Fruit fly (Drosophila melanogaster) whole organism, embryonic: Measurements from ENCODE around the gene pall.

Experiments used
- Adf1 ChIP-seq: fragments of 200-800 bp; sonication (Bioruptor generic); IDR thresholded peaks from 2 replicates; pipeline ENCODE4 v1.3.6; 2022; ENCODE audit warnings: missing biosample characterization, missing genetic modification characterization
- CG10321 ChIP-seq: fragments of 200-800 bp; sonication (Bioruptor generic); IDR thresholded peaks from 2 replicates; pipeline ENCODE4 v1.3.6; 2022; ENCODE audit warnings: missing biosample characterization, missing genetic modification characterization
- CG10543 ChIP-seq: fragments of 200-800 bp; sonication (Bioruptor generic); optimal IDR thresholded peaks from 3 replicates; lab custom pipeline; 2017; ENCODE audit warnings: missing biosample characterization, mild to moderate bottlenecking, missing genetic modification characterization, moderate library complexity
- CG11695 ChIP-seq: fragments of 200-800 bp; sonication (Bioruptor generic); IDR thresholded peaks from 3 replicates; pipeline ENCODE4 v1.3.6; 2022; ENCODE audit warnings: missing biosample characterization, missing genetic modification characterization
- CG12659 ChIP-seq: fragments of 200-800 bp; sonication (Bioruptor generic); optimal IDR thresholded peaks from 3 replicates; lab custom pipeline; 2017; ENCODE audit warnings: mild to moderate bottlenecking, missing biosample characterization, missing genetic modification reagents, missing genetic modification characterization
- CG13287 ChIP-seq: fragments of 200-800 bp; sonication (Bioruptor generic); IDR thresholded peaks from 2 replicates; pipeline ENCODE4 v1.3.6; 2022; ENCODE audit warnings: missing biosample characterization, missing genetic modification characterization; ENCODE audit not compliant: partially characterized antibody
- CG13894 ChIP-seq: fragments of 200-800 bp; sonication (Bioruptor generic); optimal IDR thresholded peaks from 3 replicates; lab custom pipeline; 2018; ENCODE audit warnings: missing biosample characterization, mild to moderate bottlenecking, missing genetic modification characterization, moderate library complexity
- CG17361 ChIP-seq: fragments of 200-800 bp; sonication (Bioruptor generic); IDR thresholded peaks from 3 replicates; pipeline ENCODE4 v1.3.6; 2022; ENCODE audit warnings: missing biosample characterization, missing genetic modification characterization
- CG1792 ChIP-seq: fragments of 200-800 bp; sonication (Bioruptor generic); optimal IDR thresholded peaks from 2 replicates; lab custom pipeline; 2016; ENCODE audit warnings: missing biosample characterization, missing genetic modification characterization
- CG18011 ChIP-seq: fragments of 200-800 bp; sonication (Bioruptor generic); optimal IDR thresholded peaks from 2 replicates; lab custom pipeline; 2017; ENCODE audit warnings: missing biosample characterization, missing genetic modification characterization, mild to moderate bottlenecking, moderate library complexity, missing genotype
- CG2678 ChIP-seq: fragments of 200-800 bp; sonication (Bioruptor generic); optimal IDR thresholded peaks from 3 replicates; lab custom pipeline; 2019; ENCODE audit warnings: missing biosample characterization, mild to moderate bottlenecking, missing genetic modification characterization, moderate library complexity
- CG2712 ChIP-seq: fragments of 200-800 bp; optimal IDR thresholded peaks from 3 replicates; lab custom pipeline; 2019; ENCODE audit warnings: missing biosample characterization, mild to moderate bottlenecking, missing genetic modification characterization, moderate library complexity
- CG3163 ChIP-seq: fragments of 200-800 bp; sonication (Bioruptor generic); optimal IDR thresholded peaks from 3 replicates; lab custom pipeline; 2016; ENCODE audit warnings: missing biosample characterization, missing genetic modification characterization
- CG32532 ChIP-seq: fragments of 200-800 bp; sonication (Bioruptor generic); IDR thresholded peaks from 2 replicates; pipeline ENCODE4 v1.3.6; 2022; ENCODE audit warnings: missing biosample characterization, missing genetic modification characterization
- CG32767 ChIP-seq: fragments of 200-800 bp; sonication (Bioruptor generic); IDR thresholded peaks from 2 replicates; pipeline ENCODE4 v1.3.6; 2022; ENCODE audit warnings: missing biosample characterization, missing genetic modification characterization
- CG4424 ChIP-seq: fragments of 200-800 bp; sonication (Bioruptor generic); optimal IDR thresholded peaks from 3 replicates; lab custom pipeline; 2016; ENCODE audit warnings: missing biosample characterization, missing genetic modification characterization
- CG6683 ChIP-seq: fragments of 200-800 bp; sonication (Bioruptor generic); optimal IDR thresholded peaks from 2 replicates; lab custom pipeline; 2017; ENCODE audit warnings: missing biosample characterization, mild to moderate bottlenecking, missing genetic modification characterization, missing genetic modification reagents
- CG6689 ChIP-seq: fragments of 200-800 bp; sonication (Bioruptor generic); IDR thresholded peaks from 2 replicates; pipeline ENCODE4 v1.3.6; 2022; ENCODE audit warnings: missing biosample characterization, missing genetic modification characterization
- CG7556 ChIP-seq: fragments of 200-800 bp; sonication (Bioruptor generic); optimal IDR thresholded peaks from 2 replicates; lab custom pipeline; 2017; ENCODE audit warnings: missing biosample characterization, mild to moderate bottlenecking, missing genetic modification characterization
- CG7928 ChIP-seq: fragments of 200-800 bp; sonication (Bioruptor generic); optimal IDR thresholded peaks from 2 replicates; lab custom pipeline; 2017; ENCODE audit warnings: missing biosample characterization, mild to moderate bottlenecking, missing genetic modification characterization
- Dek ChIP-seq: fragments of 200-800 bp; sonication (Bioruptor generic); optimal IDR thresholded peaks from 3 replicates; lab custom pipeline; 2019; ENCODE audit warnings: missing biosample characterization, mild to moderate bottlenecking, missing genetic modification characterization, moderate library complexity
- Drgx ChIP-seq: fragments of 200-800 bp; sonication (Bioruptor generic); IDR thresholded peaks from 2 replicates; pipeline ENCODE4 v1.3.6; 2022; ENCODE audit warnings: missing biosample characterization, missing genetic modification characterization
- HLH4C ChIP-seq: fragments of 200-800 bp; sonication (Bioruptor generic); IDR thresholded peaks from 3 replicates; pipeline ENCODE4 v1.3.6; 2022; ENCODE audit warnings: missing biosample characterization, missing genetic modification characterization; ENCODE audit not compliant: partially characterized antibody
- HmgZ ChIP-seq: fragments of 200-800 bp; sonication (Bioruptor generic); optimal IDR thresholded peaks from 2 replicates; lab custom pipeline; 2018; ENCODE audit warnings: missing biosample characterization, mild to moderate bottlenecking, missing genetic modification characterization
- MTF-1 ChIP-seq: fragments of 200-800 bp; sonication (Bioruptor generic); optimal IDR thresholded peaks from 2 replicates; lab custom pipeline; 2018; ENCODE audit warnings: missing biosample characterization, mild to moderate bottlenecking, missing genetic modification characterization, borderline replicate concordance
- Meics ChIP-seq: fragments of 200-800 bp; sonication (Bioruptor generic); optimal IDR thresholded peaks from 2 replicates; lab custom pipeline; 2017; ENCODE audit warnings: missing biosample characterization, mild to moderate bottlenecking, missing genetic modification characterization
- PHDP ChIP-seq: fragments of 200-800 bp; sonication (Bioruptor generic); optimal IDR thresholded peaks from 3 replicates; lab custom pipeline; 2018; ENCODE audit warnings: missing biosample characterization, mild to moderate bottlenecking, missing genetic modification characterization, moderate library complexity
- Pdp1 ChIP-seq, 2 experiments: fragments of 200-800 bp; sonication (Bioruptor generic); optimal IDR thresholded peaks; 3 replicates each; lab custom pipeline; 2016; ENCODE audit warnings: missing biosample characterization in 2 of 2, missing genetic modification characterization in 2 of 2, mild to moderate bottlenecking in 1 of 2, moderate library complexity in 1 of 2
- Sox100B ChIP-seq: fragments of 200-800 bp; sonication (Bioruptor generic); optimal IDR thresholded peaks from 3 replicates; lab custom pipeline; 2018; ENCODE audit warnings: missing biosample characterization, mild to moderate bottlenecking, missing genetic modification characterization
- Trl ChIP-seq, 3 experiments: fragments of >200 bp in 2 of 3; fragments of 200-800 bp in 1 of 3; sonication (Bioruptor generic) in 1 of 3; optimal IDR thresholded peaks; 2 replicates in 1 of 3; 3 replicates in 2 of 3; lab custom pipeline; 2016 to 2017; ENCODE audit warnings: missing biosample characterization in 1 of 3, missing genetic modification characterization in 1 of 3
- YL-1 ChIP-seq: fragments of 200-800 bp; sonication (Bioruptor generic); optimal IDR thresholded peaks from 3 replicates; lab custom pipeline; 2017; ENCODE audit warnings: missing biosample characterization, mild to moderate bottlenecking, missing genetic modification characterization
- cad ChIP-seq: fragments of >200 bp; optimal IDR thresholded peaks from 2 replicates; lab custom pipeline; 2017; ENCODE audit warnings: missing biosample characterization, missing genetic modification characterization
- chinmo ChIP-seq: fragments of 200-800 bp; sonication (Bioruptor generic); IDR thresholded peaks from 4 replicates; pipeline ENCODE4 v1.3.6; 2022; ENCODE audit warnings: missing biosample characterization, missing genetic modification characterization; ENCODE audit not compliant: partially characterized antibody
- crc ChIP-seq: fragments of 200-800 bp; sonication (Bioruptor generic); optimal IDR thresholded peaks from 2 replicates; lab custom pipeline; 2016; ENCODE audit warnings: missing biosample characterization, missing genetic modification characterization
- dan ChIP-seq: fragments of 200-800 bp; sonication (Bioruptor generic); IDR thresholded peaks from 2 replicates; pipeline ENCODE4 v1.3.6; 2022; ENCODE audit warnings: missing biosample characterization, missing genetic modification characterization
- exex ChIP-seq: fragments of 200-800 bp; sonication (Bioruptor generic); optimal IDR thresholded peaks from 4 replicates; lab custom pipeline; 2018; ENCODE audit warnings: missing biosample characterization, mild to moderate bottlenecking, missing genetic modification characterization, moderate library complexity
- ftz-f1 ChIP-seq: fragments of 200-800 bp; sonication (Bioruptor generic); optimal IDR thresholded peaks from 2 replicates; lab custom pipeline; 2016; ENCODE audit warnings: missing biosample characterization, missing genetic modification characterization
- nerfin-1 ChIP-seq: fragments of 200-800 bp; sonication (Bioruptor generic); optimal IDR thresholded peaks from 3 replicates; lab custom pipeline; 2019; ENCODE audit warnings: missing biosample characterization, mild to moderate bottlenecking, missing genetic modification characterization, moderate library complexity
- row ChIP-seq: fragments of 200-800 bp; sonication (Bioruptor generic); IDR thresholded peaks from 3 replicates; pipeline ENCODE4 v1.3.6; 2022; ENCODE audit warnings: missing biosample characterization, missing genetic modification characterization
- sens ChIP-seq: fragments of 200-800 bp; sonication (Bioruptor generic); peaks from one replicate; lab custom pipeline; 2016; ENCODE audit warnings: missing biosample characterization, missing genetic modification characterization
- tna ChIP-seq: fragments of 200-800 bp; sonication (Bioruptor generic); IDR thresholded peaks from 2 replicates; pipeline ENCODE4 v1.3.6; 2022; ENCODE audit warnings: missing biosample characterization, missing genetic modification characterization; ENCODE audit not compliant: partially characterized antibody
- trem ChIP-seq: fragments of 200-800 bp; optimal IDR thresholded peaks from 3 replicates; lab custom pipeline; 2019; ENCODE audit warnings: missing biosample characterization, mild to moderate bottlenecking, missing genetic modification characterization, moderate library complexity
- unpg ChIP-seq: fragments of 200-800 bp; sonication (Bioruptor generic); optimal IDR thresholded peaks from 3 replicates; lab custom pipeline; 2018; ENCODE audit warnings: missing biosample characterization, mild to moderate bottlenecking, missing genetic modification characterization, moderate library complexity
- yki ChIP-seq: fragments of >200 bp; optimal IDR thresholded peaks from 3 replicates; lab custom pipeline; 2018
- zf30C ChIP-seq: fragments of 200-800 bp; sonication (Bioruptor generic); optimal IDR thresholded peaks from 3 replicates; lab custom pipeline; 2018; ENCODE audit warnings: missing biosample characterization, mild to moderate bottlenecking, missing genetic modification characterization

The pall gene

dm6 chr3L:9506421-9506820, 18.8 kb upstream of the pall start:
- TF ChIP-seq exex (tag; lab: Kevin White, UChicago) (peak; percentile 64), dan (no peak)

DNA sequence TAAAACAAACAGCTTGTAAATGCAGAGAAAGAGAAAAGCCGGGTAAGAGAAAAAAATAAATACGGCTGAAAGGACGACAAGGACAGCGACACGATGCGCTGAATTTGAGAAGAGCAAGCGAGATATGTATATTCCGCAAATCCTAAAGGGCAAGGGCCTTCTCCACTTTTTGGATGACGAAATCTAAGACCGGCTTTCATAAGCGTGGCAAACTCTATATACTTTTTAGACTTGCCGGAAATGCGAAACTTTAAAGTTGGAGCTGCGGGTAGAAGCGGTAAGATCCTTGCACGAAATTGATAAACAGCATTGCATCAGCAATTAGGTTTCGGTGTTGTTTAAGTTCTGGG, 18.1 kb upstream of the pall start:
- peak; percentile 16 for TF ChIP-seq crc
- peak; percentile 9 to 21 for TF ChIP-seq Trl (optimal IDR thresholded peaks at IDR 0.05; lab: Kevin White, UChicago)
- no peak for TF ChIP-seq Trl (GFP tag; optimal IDR thresholded peaks at IDR 0.05; lab: Kevin White, UChicago)
- no peak for TF ChIP-seq CG7556
- peak; percentile 69; the same call in 1 of the 2 replicates for TF ChIP-seq CG10321 (GFP tag; lab: Robert Waterston, UW)
- peak; percentile 26 for TF ChIP-seq sens
- peak; percentile 46; the same call in 2 of the 3 replicates for TF ChIP-seq CG17361 (GFP tag; lab: Robert Waterston, UW)
- TF ChIP-seq Sox100B (GFP tag; lab: Kevin White, UChicago): peak; percentile 61
- TF ChIP-seq CG13894 (tag; lab: Kevin White, UChicago): peak; percentile 29
- TF ChIP-seq CG10543 (GFP tag; lab: Kevin White, UChicago): no peak
- TF ChIP-seq CG3163 (GFP tag; lab: Kevin White, UChicago): peak; percentile 83

DNA sequence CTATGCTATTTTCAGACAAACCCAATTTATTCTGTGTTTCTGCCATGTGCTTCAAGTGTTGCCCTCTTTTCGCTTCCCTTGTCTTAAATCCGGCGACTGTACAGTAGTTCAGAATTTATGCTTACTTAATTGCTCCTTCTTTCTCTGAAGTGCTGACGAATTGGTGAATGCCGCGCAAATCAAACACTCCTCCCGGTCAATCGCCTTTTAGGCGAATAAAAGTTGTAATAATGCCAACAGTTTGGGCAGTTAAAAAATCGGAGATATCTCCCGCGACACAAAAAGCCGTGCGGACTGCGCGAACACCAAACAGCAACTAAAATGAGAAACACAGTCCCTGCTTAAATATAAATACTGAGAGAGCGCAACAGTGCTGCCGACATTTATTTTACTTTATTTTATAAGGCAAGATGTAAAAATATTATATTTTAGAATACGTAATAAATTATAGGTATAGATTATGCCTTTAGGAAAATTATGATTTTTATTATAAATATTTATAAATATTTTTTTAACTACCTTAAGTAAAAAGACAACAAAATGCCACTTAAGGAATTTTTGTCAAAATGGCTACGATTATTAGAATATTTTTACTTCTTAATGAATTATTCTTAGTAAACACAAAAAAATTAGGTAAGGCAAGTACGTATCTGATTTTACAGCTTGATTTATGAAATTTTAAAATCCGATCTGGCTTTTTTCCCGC, 17.6 kb upstream of the pall start, which contains the start of gene path:
path (minus strand) TSS at position 322 of the 706 bp plus-strand sequence.
- peak; percentile 66 for TF ChIP-seq Meics (GFP tag; lab: Kevin White, UChicago)
- no peak for TF ChIP-seq CG18011 (GFP tag; lab: Kevin White, UChicago)
- TF ChIP-seq PHDP (tag; lab: Kevin White, UChicago): peak; percentile 26
- TF ChIP-seq chinmo: peak; percentile 56; the same call in 2 of the 4 replicates
- peak; percentile 79 for TF ChIP-seq CG2712
- TF ChIP-seq CG6683 (GFP tag; lab: Kevin White, UChicago): peak; percentile 38
- peak; percentile 60 for TF ChIP-seq row (GFP tag; lab: Robert Waterston, UW)
- TF ChIP-seq unpg (GFP tag; lab: Kevin White, UChicago): peak; percentile 8
- TF ChIP-seq nerfin-1 (tag; lab: Kevin White, UChicago): peak; percentile 33
- peak; percentile 4 for TF ChIP-seq YL-1 (GFP tag; lab: Kevin White, UChicago)
- peak; percentile 30; the same call in 1 of the 2 replicates for TF ChIP-seq CG6689 (GFP tag; lab: Robert Waterston, UW)
- TF ChIP-seq MTF-1: peak; percentile 49
- peak; percentile 8; the same call in 1 of the 2 replicates for TF ChIP-seq tna (GFP tag; lab: Robert Waterston, UW)
- TF ChIP-seq Dek: peak; percentile 12
- no peak for TF ChIP-seq Drgx (GFP tag; lab: Robert Waterston, UW)
- TF ChIP-seq trem (tag; lab: Kevin White, UChicago): peak; percentile 67
- TF ChIP-seq CG32532 (GFP tag; lab: Robert Waterston, UW): peak; percentile 30; the same call in 1 of the 2 replicates
- TF ChIP-seq CG13287 (GFP tag; lab: Robert Waterston, UW): peak; percentile 42; the same call in 1 of the 2 replicates
- no peak for TF ChIP-seq CG32767
- TF ChIP-seq CG12659 (GFP tag; lab: Kevin White, UChicago): peak; percentile 32
- peak; percentile 76 for TF ChIP-seq CG2678 (tag; lab: Kevin White, UChicago)
- no peak for TF ChIP-seq yki (lab: Kevin White, UChicago)
- TF ChIP-seq zf30C: no peak
- no peak for TF ChIP-seq ftz-f1 (GFP tag; lab: Kevin White, UChicago)
- TF ChIP-seq cad (GFP tag; lab: Kevin White, UChicago): no peak
- no peak; the same call in 2 of the 3 replicates for TF ChIP-seq HLH4C (GFP tag; lab: Robert Waterston, UW)
- TF ChIP-seq CG1792 (GFP tag; lab: Kevin White, UChicago): no peak
- TF ChIP-seq CG17361 (GFP tag; lab: Robert Waterston, UW): peak; percentile 77
- TF ChIP-seq CG4424 (GFP tag; lab: Kevin White, UChicago): peak; percentile 49
- 0 out of 2 replicates have a peak, but pooled peaks have one; percentile 16 for TF ChIP-seq Adf1
- peak in 1 of 2 experiments; percentile 34 for TF ChIP-seq Pdp1 (GFP tag; optimal IDR thresholded peaks at IDR 0.05; lab: Kevin White, UChicago)
- TF ChIP-seq CG11695 (GFP tag; lab: Robert Waterston, UW): peak; percentile 42; the same call in 1 of the 3 replicates
- TF ChIP-seq CG7928 (GFP tag; lab: Kevin White, UChicago): no peak
- TF ChIP-seq HmgZ (tag; lab: Kevin White, UChicago): peak; percentile 22
